Fruit fly (Drosophila melanogaster) whole organism, embryonic: ENCODE measurements around the gene Ser12.

Experiments used
- Blimp-1 ChIP-seq: fragments of 200-800 bp; sonication (Bioruptor generic); optimal IDR thresholded peaks from 3 replicates; lab custom pipeline; 2018; ENCODE audit warnings: missing biosample characterization, missing genetic modification characterization, mild to moderate bottlenecking, moderate library complexity, missing genetic modification reagents
- BtbVII ChIP-seq: fragments of 200-800 bp; sonication (Bioruptor generic); optimal IDR thresholded peaks from 3 replicates; lab custom pipeline; 2017; ENCODE audit warnings: missing biosample characterization, mild to moderate bottlenecking, missing genetic modification characterization
- CG10267 ChIP-seq: fragments of 200-800 bp; sonication (Bioruptor generic); optimal IDR thresholded peaks from 2 replicates; lab custom pipeline; 2018; ENCODE audit warnings: missing biosample characterization, mild to moderate bottlenecking, missing genetic modification characterization, moderate library complexity
- CG10274 ChIP-seq: fragments of 200-800 bp; sonication (Bioruptor generic); optimal IDR thresholded peaks from 3 replicates; lab custom pipeline; 2017; ENCODE audit warnings: missing biosample characterization, mild to moderate bottlenecking, missing genetic modification characterization
- CG10321 ChIP-seq: fragments of 200-800 bp; sonication (Bioruptor generic); IDR thresholded peaks from 2 replicates; pipeline ENCODE4 v1.3.6; 2022; ENCODE audit warnings: missing biosample characterization, missing genetic modification characterization
- CG10565 ChIP-seq: fragments of 200-800 bp; sonication (Bioruptor generic); optimal IDR thresholded peaks from 3 replicates; lab custom pipeline; 2016; ENCODE audit warnings: missing biosample characterization, mild to moderate bottlenecking, missing genetic modification characterization
- CG13775 ChIP-seq: fragments of 200-800 bp; sonication (Bioruptor generic); optimal IDR thresholded peaks from 3 replicates; lab custom pipeline; 2017; ENCODE audit warnings: missing biosample characterization, mild to moderate bottlenecking, missing genetic modification characterization
- CG14014 ChIP-seq: fragments of 200-800 bp; sonication (Bioruptor generic); IDR thresholded peaks from 2 replicates; pipeline ENCODE4 v1.3.6; 2022; ENCODE audit warnings: missing biosample characterization, missing genetic modification characterization
- CG14441 ChIP-seq: fragments of 200-800 bp; sonication (Bioruptor generic); IDR thresholded peaks from 2 replicates; pipeline ENCODE4 v1.3.6; 2022; ENCODE audit warnings: missing biosample characterization, missing genetic modification characterization
- CG16815 ChIP-seq: fragments of 200-800 bp; sonication (Bioruptor generic); optimal IDR thresholded peaks from 3 replicates; lab custom pipeline; 2017; ENCODE audit warnings: missing biosample characterization, mild to moderate bottlenecking, missing genetic modification characterization
- CG17361 ChIP-seq: fragments of 200-800 bp; sonication (Bioruptor generic); IDR thresholded peaks from 3 replicates; pipeline ENCODE4 v1.3.6; 2022; ENCODE audit warnings: missing biosample characterization, missing genetic modification characterization
- CG17568 ChIP-seq: fragments of 200-800 bp; sonication (Bioruptor generic); optimal IDR thresholded peaks from 2 replicates; lab custom pipeline; 2018; ENCODE audit warnings: missing biosample characterization, mild to moderate bottlenecking, missing genetic modification characterization, moderate library complexity
- CG17829 ChIP-seq: fragments of 200-800 bp; optimal IDR thresholded peaks from 2 replicates; lab custom pipeline; 2019; ENCODE audit warnings: missing biosample characterization, mild to moderate bottlenecking, missing genetic modification characterization, moderate library complexity
- CG1792 ChIP-seq: fragments of 200-800 bp; sonication (Bioruptor generic); optimal IDR thresholded peaks from 2 replicates; lab custom pipeline; 2016; ENCODE audit warnings: missing biosample characterization, missing genetic modification characterization
- CG18476 ChIP-seq: fragments of 200-800 bp; sonication (Bioruptor generic); optimal IDR thresholded peaks from 2 replicates; lab custom pipeline; 2016; ENCODE audit warnings: missing biosample characterization, mild to moderate bottlenecking, missing genetic modification characterization
- CG2678 ChIP-seq: fragments of 200-800 bp; sonication (Bioruptor generic); optimal IDR thresholded peaks from 3 replicates; lab custom pipeline; 2019; ENCODE audit warnings: missing biosample characterization, mild to moderate bottlenecking, missing genetic modification characterization, moderate library complexity
- CG31365 ChIP-seq: fragments of 200-800 bp; sonication (Bioruptor generic); optimal IDR thresholded peaks from 2 replicates; lab custom pipeline; 2018; ENCODE audit warnings: missing biosample characterization, mild to moderate bottlenecking, missing genetic modification characterization
- CG33557 ChIP-seq: fragments of 200-800 bp; sonication (Bioruptor generic); optimal IDR thresholded peaks from 2 replicates; lab custom pipeline; 2019; ENCODE audit warnings: missing biosample characterization, mild to moderate bottlenecking, missing genetic modification characterization, moderate library complexity
- CG4854 ChIP-seq: fragments of 200-800 bp; sonication (Bioruptor generic); optimal IDR thresholded peaks from 2 replicates; lab custom pipeline; 2016; ENCODE audit warnings: missing biosample characterization, missing genetic modification characterization, inconsistent platforms
- CG7745 ChIP-seq: fragments of 200-800 bp; sonication (Bioruptor generic); optimal IDR thresholded peaks from 2 replicates; lab custom pipeline; 2018; ENCODE audit warnings: missing biosample characterization, mild to moderate bottlenecking, missing genetic modification characterization, moderate library complexity
- Dfd ChIP-seq, 2 experiments: fragments of >200 bp; optimal IDR thresholded peaks; 2 replicates each; lab custom pipeline; 2017; ENCODE audit warnings: missing biosample characterization in 2 of 2, missing genetic modification characterization in 2 of 2
- HLH3B ChIP-seq: fragments of 200-800 bp; sonication (Bioruptor generic); IDR thresholded peaks from 2 replicates; pipeline ENCODE4 v1.3.6; 2022; ENCODE audit warnings: missing biosample characterization, missing genetic modification characterization
- HmgD ChIP-seq: fragments of 200-800 bp; sonication (Bioruptor generic); optimal IDR thresholded peaks from 3 replicates; lab custom pipeline; 2016; ENCODE audit warnings: missing biosample characterization, missing genetic modification characterization
- Mes4 ChIP-seq: fragments of 200-800 bp; sonication (Bioruptor generic); optimal IDR thresholded peaks from 2 replicates; lab custom pipeline; 2016; ENCODE audit warnings: missing biosample characterization, missing genetic modification characterization
- NfI ChIP-seq: fragments of 200-800 bp; sonication (Bioruptor generic); optimal IDR thresholded peaks from 3 replicates; lab custom pipeline; 2018; ENCODE audit warnings: missing biosample characterization, mild to moderate bottlenecking, missing genetic modification characterization, moderate library complexity
- Scr ChIP-seq: fragments of 200-800 bp; sonication (Bioruptor generic); IDR thresholded peaks from 2 replicates; pipeline ENCODE4 v1.3.6; 2022; ENCODE audit warnings: missing biosample characterization, missing genetic modification characterization; ENCODE audit not compliant: partially characterized antibody
- Stat92E ChIP-seq, 3 experiments: fragments of >200 bp in 2 of 3; fragments of 200-800 bp in 1 of 3; sonication (Bioruptor generic) in 1 of 3; optimal IDR thresholded peaks; 2 replicates each; lab custom pipeline; 2017 to 2019; ENCODE audit warnings: missing biosample characterization in 3 of 3, missing genetic modification characterization in 3 of 3, mild to moderate bottlenecking in 1 of 3, moderate library complexity in 1 of 3
- ato ChIP-seq: fragments of 200-800 bp; sonication (Bioruptor generic); IDR thresholded peaks from 2 replicates; pipeline ENCODE4 v1.3.6; 2022; ENCODE audit warnings: missing biosample characterization, missing genetic modification characterization; ENCODE audit not compliant: partially characterized antibody
- br ChIP-seq: fragments of >200 bp; optimal IDR thresholded peaks from 2 replicates; lab custom pipeline; 2017
- cas ChIP-seq: fragments of 200-800 bp; sonication (Bioruptor generic); IDR thresholded peaks from 2 replicates; pipeline ENCODE4 v1.3.6; 2022; ENCODE audit warnings: missing biosample characterization, missing genetic modification characterization
- caup ChIP-seq: fragments of 200-800 bp; sonication (Bioruptor generic); optimal IDR thresholded peaks from 3 replicates; lab custom pipeline; 2017; ENCODE audit warnings: missing biosample characterization, mild to moderate bottlenecking, missing genetic modification characterization, moderate library complexity; ENCODE audit not compliant: severe bottlenecking
- dati ChIP-seq: fragments of 200-800 bp; sonication (Bioruptor generic); IDR thresholded peaks from 2 replicates; pipeline ENCODE4 v1.3.6; 2022; ENCODE audit warnings: missing biosample characterization, missing genetic modification characterization
- dpn ChIP-seq, 2 experiments: fragments of 200-800 bp; sonication (Bioruptor generic); optimal IDR thresholded peaks; 3 replicates each; lab custom pipeline; 2016; ENCODE audit warnings: missing biosample characterization in 2 of 2, missing genetic modification characterization in 2 of 2
- en ChIP-seq: fragments of 200-800 bp; sonication (Bioruptor generic); optimal IDR thresholded peaks from 2 replicates; lab custom pipeline; 2016; ENCODE audit warnings: missing biosample characterization, missing genetic modification characterization
- ftz-f1 ChIP-seq: fragments of 200-800 bp; sonication (Bioruptor generic); optimal IDR thresholded peaks from 2 replicates; lab custom pipeline; 2016; ENCODE audit warnings: missing biosample characterization, missing genetic modification characterization
- gce ChIP-seq: fragments of 200-800 bp; sonication (Bioruptor generic); IDR thresholded peaks from 3 replicates; pipeline ENCODE4 v1.3.6; 2022; ENCODE audit warnings: missing biosample characterization, missing genetic modification characterization
- gcm ChIP-seq: fragments of 200-800 bp; sonication (Bioruptor generic); optimal IDR thresholded peaks from 2 replicates; lab custom pipeline; 2019; ENCODE audit warnings: missing biosample characterization, mild to moderate bottlenecking, missing genetic modification characterization, moderate library complexity
- her ChIP-seq: fragments of 200-800 bp; sonication (Bioruptor generic); optimal IDR thresholded peaks from 2 replicates; lab custom pipeline; 2016; ENCODE audit warnings: missing biosample characterization, missing genetic modification characterization
- hkb ChIP-seq, 2 experiments: fragments of 200-800 bp in 1 of 2; fragments of >200 bp in 1 of 2; sonication (Bioruptor generic) in 1 of 2; IDR thresholded peaks in 1 of 2; optimal IDR thresholded peaks in 1 of 2; 2 replicates each; pipeline versions ENCODE4 v1.3.6 to Lab custom; 2017 to 2022; ENCODE audit warnings: missing biosample characterization in 1 of 2, missing genetic modification characterization in 1 of 2
- inv ChIP-seq: fragments of 200-800 bp; sonication (Bioruptor generic); IDR thresholded peaks from 2 replicates; pipeline ENCODE4 v1.3.6; 2022; ENCODE audit warnings: missing biosample characterization, missing genetic modification characterization; ENCODE audit not compliant: partially characterized antibody
- kah ChIP-seq: fragments of 200-800 bp; sonication (Bioruptor generic); optimal IDR thresholded peaks from 2 replicates; lab custom pipeline; 2018; ENCODE audit warnings: missing biosample characterization, mild to moderate bottlenecking, missing genetic modification characterization
- kay ChIP-seq: fragments of 200-800 bp; sonication (Bioruptor generic); optimal IDR thresholded peaks from 2 replicates; lab custom pipeline; 2016; ENCODE audit warnings: missing biosample characterization, missing genetic modification characterization
- nmo ChIP-seq: fragments of 200-800 bp; sonication (Bioruptor generic); optimal IDR thresholded peaks from 2 replicates; lab custom pipeline; 2018; ENCODE audit warnings: missing biosample characterization, mild to moderate bottlenecking, missing genetic modification characterization, moderate library complexity
- pb ChIP-seq: fragments of 200-800 bp; sonication (Bioruptor generic); optimal IDR thresholded peaks from 3 replicates; lab custom pipeline; 2016; ENCODE audit warnings: missing biosample characterization, missing genetic modification characterization
- seq ChIP-seq: fragments of 200-800 bp; sonication (Bioruptor generic); IDR thresholded peaks from 2 replicates; pipeline ENCODE4 v1.3.6; 2022; ENCODE audit warnings: missing biosample characterization, missing genetic modification characterization
- tap ChIP-seq: fragments of 200-800 bp; optimal IDR thresholded peaks from 3 replicates; lab custom pipeline; 2019; ENCODE audit warnings: missing biosample characterization, mild to moderate bottlenecking, missing genetic modification characterization, moderate library complexity
- wek ChIP-seq: fragments of 200-800 bp; sonication (Bioruptor generic); optimal IDR thresholded peaks from 3 replicates; lab custom pipeline; 2018; ENCODE audit warnings: missing biosample characterization, mild to moderate bottlenecking, missing genetic modification characterization, moderate library complexity

The Ser12 gene

dm6 chr2L:2226259-2227121 lies 24.6 kb downstream of the Ser12 start, which contains the start of the genes CG15387 and sau (continued):
- TF ChIP-seq CG10565 (GFP tag; lab: Kevin White, UChicago), result no peak
- peak; percentile 91 for TF ChIP-seq nmo (GFP tag; lab: Kevin White, UChicago)
- peak; percentile 60 for TF ChIP-seq CG10274 (GFP tag; lab: Kevin White, UChicago)
- peak; percentile 76 for TF ChIP-seq tap (tag; lab: Kevin White, UChicago)
- no peak for TF ChIP-seq hkb (optimal IDR thresholded peaks at IDR 0.05; lab: Kevin White, UChicago)
- TF ChIP-seq hkb (GFP tag; IDR thresholded peaks at IDR 0.05; lab: Robert Waterston, UW), result peak; percentile 86
- TF ChIP-seq CG17829 (tag; lab: Kevin White, UChicago), result peak; percentile 93
- peak; percentile 87 to 95 for TF ChIP-seq dpn (GFP tag; optimal IDR thresholded peaks at IDR 0.05; lab: Kevin White, UChicago)
- no peak for TF ChIP-seq Stat92E (GFP tag; optimal IDR thresholded peaks at IDR 0.05; lab: Kevin White, UChicago)
- peak; percentile 97 for TF ChIP-seq Scr
- TF ChIP-seq HmgD, result peak; percentile 59
- TF ChIP-seq cas (GFP tag; lab: Robert Waterston, UW), result peak; percentile 78; the same call in 1 of the 2 replicates
- TF ChIP-seq HLH3B (GFP tag; lab: Robert Waterston, UW), result peak; percentile 79
- peak; percentile 89 for TF ChIP-seq CG17361 (GFP tag; lab: Robert Waterston, UW)
- peak; percentile 68 for TF ChIP-seq gcm
- peak; percentile 99 for TF ChIP-seq CG10267 (tag; lab: Kevin White, UChicago)
- TF ChIP-seq CG4854 (GFP tag; lab: Kevin White, UChicago), result peak; percentile 88
- no peak for TF ChIP-seq br (lab: Kevin White, UChicago)
- TF ChIP-seq en (GFP tag; lab: Kevin White, UChicago), result peak; percentile 77
- TF ChIP-seq kay (GFP tag; lab: Kevin White, UChicago), result peak; percentile 89
- TF ChIP-seq ftz-f1 (GFP tag; lab: Kevin White, UChicago), result peak; percentile 53
- peak; percentile 90 for TF ChIP-seq NfI (GFP tag; lab: Kevin White, UChicago)
- TF ChIP-seq pb (GFP tag; lab: Kevin White, UChicago), result peak; percentile 86
- peak; percentile 90 for TF ChIP-seq inv (GFP tag; lab: Robert Waterston, UW)
- peak; percentile 70 for TF ChIP-seq CG16815 (GFP tag; lab: Kevin White, UChicago)
- peak; percentile 89 for TF ChIP-seq CG18476 (GFP tag; lab: Kevin White, UChicago)
- peak; percentile 93 for TF ChIP-seq CG13775 (GFP tag; lab: Kevin White, UChicago)
- no peak for TF ChIP-seq CG7745 (tag; lab: Kevin White, UChicago)
- peak; percentile 82 for TF ChIP-seq CG14441 (GFP tag; lab: Robert Waterston, UW)
- TF ChIP-seq dati (GFP tag; lab: Robert Waterston, UW), result 0 out of 2 replicates have a peak, but pooled peaks have one; percentile 29
- TF ChIP-seq BtbVII (GFP tag; lab: Kevin White, UChicago), result peak; percentile 72
- TF ChIP-seq CG14014 (GFP tag; lab: Robert Waterston, UW), result peak; percentile 82
- peak; percentile 36; the same call in 1 of the 2 replicates for TF ChIP-seq CG10321
- TF ChIP-seq Blimp-1 (GFP tag; lab: Kevin White, UChicago), result peak; percentile 80
- peak; percentile 83 for TF ChIP-seq her (GFP tag; lab: Kevin White, UChicago)
- no peak for TF ChIP-seq Dfd (GFP tag; optimal IDR thresholded peaks at IDR 0.05; lab: Kevin White, UChicago)
- TF ChIP-seq CG31365 (tag; lab: Kevin White, UChicago), result no peak
- peak; percentile 77 for TF ChIP-seq CG1792 (GFP tag; lab: Kevin White, UChicago)
- TF ChIP-seq CG2678 (tag; lab: Kevin White, UChicago), result peak; percentile 88
- TF ChIP-seq gce (GFP tag; lab: Robert Waterston, UW), result peak; percentile 48; the same call in 1 of the 3 replicates
- peak; percentile 88 for TF ChIP-seq caup (GFP tag; lab: Kevin White, UChicago)
- peak; percentile 48 for TF ChIP-seq wek
- peak; percentile 85 for TF ChIP-seq Mes4 (GFP tag; lab: Kevin White, UChicago)
- peak; percentile 80 for TF ChIP-seq seq
- TF ChIP-seq kah, result peak; percentile 29
- peak; percentile 76 for TF ChIP-seq CG17568
- TF ChIP-seq CG33557 (GFP tag; lab: Kevin White, UChicago), result peak; percentile 87
- TF ChIP-seq ato (GFP tag; lab: Robert Waterston, UW), result peak; percentile 72
